Worm (Caenorhabditis elegans): Measurements from ENCODE around the gene T13C5.7.

The T13C5.7 gene

DNA sequence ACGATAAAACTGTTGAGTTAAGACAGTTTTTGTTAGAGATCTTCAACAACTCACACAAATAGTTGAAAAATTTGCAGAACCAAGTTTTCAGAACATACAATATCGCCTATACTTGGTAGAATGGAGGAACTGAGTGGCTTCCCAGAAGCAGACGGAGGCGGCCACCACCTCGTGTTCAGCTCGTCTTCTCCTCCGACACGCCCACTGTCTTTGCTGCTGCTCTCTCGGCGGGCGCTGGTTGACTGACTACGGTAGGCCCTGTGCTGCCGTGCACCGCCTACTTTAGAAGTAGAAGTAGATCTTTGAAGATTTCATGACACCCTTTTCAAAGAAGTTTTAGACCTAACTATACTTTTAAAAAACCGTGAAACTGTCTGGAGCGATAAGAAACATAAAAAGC, 18.4 kb upstream of the T13C5.7 start:
- TF ChIP-seq klf-2 (GFP tag; conservative IDR thresholded peaks at IDR 0.05) (no peak), ref-1 (GFP tag; conservative IDR thresholded peaks at IDR 0.05) (no peak), T22C8.4 (GFP tag; IDR thresholded peaks at IDR 0.05) (no peak), ztf-23 (GFP tag; IDR thresholded peaks at IDR 0.05) (no peak), cog-1 (tag; optimal IDR thresholded peaks at IDR 0.05) (no peak), tab-1 (GFP tag; IDR thresholded peaks at IDR 0.05) (no peak), flt-1 (GFP tag; IDR thresholded peaks at IDR 0.05) (no peak), ztf-29 (GFP tag; IDR thresholded peaks at IDR 0.05) (no peak)

- TF ChIP-seq cog-1 (tag; optimal IDR thresholded peaks at IDR 0.05) (no peak), ztf-23 (GFP tag; IDR thresholded peaks at IDR 0.05) (no peak), ref-1 (GFP tag; conservative IDR thresholded peaks at IDR 0.05) (no peak), flt-1 (GFP tag; IDR thresholded peaks at IDR 0.05) (no peak), tab-1 (GFP tag; IDR thresholded peaks at IDR 0.05) (no peak), ztf-29 (GFP tag; IDR thresholded peaks at IDR 0.05) (no peak), klf-2 (GFP tag; conservative IDR thresholded peaks at IDR 0.05) (no peak), T22C8.4 (GFP tag; IDR thresholded peaks at IDR 0.05) (no peak), med-1 (GFP tag; optimal IDR thresholded peaks at IDR 0.05; ENCODE audit: insufficient read depth) (no peak)
These were observed 13.0 kb upstream of the T13C5.7 start for ce11 chrX:6167376-6167775.

DNA sequence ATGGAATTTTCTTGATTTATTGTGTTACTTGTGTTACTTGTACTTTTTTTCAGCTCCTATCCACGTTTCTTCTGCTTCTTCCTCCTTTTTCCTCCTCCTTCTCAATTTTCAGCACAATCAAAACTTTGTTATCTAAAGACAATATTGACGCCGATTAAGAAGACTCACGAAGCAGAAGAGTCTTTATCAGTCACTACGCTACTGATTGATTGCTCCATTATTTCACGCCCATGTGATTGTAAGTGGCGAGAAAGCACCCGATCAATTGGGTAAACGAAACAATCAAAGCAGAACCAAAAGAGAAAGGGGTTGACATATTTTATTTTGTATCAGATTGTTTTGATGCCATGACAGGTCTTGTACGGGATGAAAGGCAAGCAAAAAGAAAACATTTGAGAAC, 11.1 kb upstream of the T13C5.7 start, which contains the start of gene T25B2.2:
T25B2.2 (plus strand) TSS at position 392 of the 400 bp plus-strand sequence.
- TF ChIP-seq ztf-23 (GFP tag; IDR thresholded peaks at IDR 0.05) (no peak), ref-1 (GFP tag; conservative IDR thresholded peaks at IDR 0.05) (no peak), ztf-29 (GFP tag; IDR thresholded peaks at IDR 0.05) (no peak), tab-1 (GFP tag; IDR thresholded peaks at IDR 0.05) (no peak), med-1 (GFP tag; optimal IDR thresholded peaks at IDR 0.05; ENCODE audit: insufficient read depth) (no peak), T22C8.4 (GFP tag; IDR thresholded peaks at IDR 0.05) (no peak), klf-2 (GFP tag; conservative IDR thresholded peaks at IDR 0.05) (no peak), flt-1 (GFP tag; IDR thresholded peaks at IDR 0.05) (no peak), cog-1 (tag; optimal IDR thresholded peaks at IDR 0.05) (no peak)

- no peak for TF ChIP-seq klf-2 (GFP tag; conservative IDR thresholded peaks at IDR 0.05)
- TF ChIP-seq med-1 (GFP tag; optimal IDR thresholded peaks at IDR 0.05; ENCODE audit: insufficient read depth): no peak
- no peak for TF ChIP-seq cog-1 (tag; optimal IDR thresholded peaks at IDR 0.05)
- TF ChIP-seq T22C8.4 (GFP tag; IDR thresholded peaks at IDR 0.05): no peak
- no peak for TF ChIP-seq flt-1 (GFP tag; IDR thresholded peaks at IDR 0.05)
- no peak for TF ChIP-seq ref-1 (GFP tag; conservative IDR thresholded peaks at IDR 0.05)
These were observed 6.7 kb upstream of the T13C5.7 start, which contains the start of gene T25B2.1 for ce11 chrX:6173656-6174055. TSS of gene T25B2.1 (plus strand) at chrX:6173956.

DNA sequence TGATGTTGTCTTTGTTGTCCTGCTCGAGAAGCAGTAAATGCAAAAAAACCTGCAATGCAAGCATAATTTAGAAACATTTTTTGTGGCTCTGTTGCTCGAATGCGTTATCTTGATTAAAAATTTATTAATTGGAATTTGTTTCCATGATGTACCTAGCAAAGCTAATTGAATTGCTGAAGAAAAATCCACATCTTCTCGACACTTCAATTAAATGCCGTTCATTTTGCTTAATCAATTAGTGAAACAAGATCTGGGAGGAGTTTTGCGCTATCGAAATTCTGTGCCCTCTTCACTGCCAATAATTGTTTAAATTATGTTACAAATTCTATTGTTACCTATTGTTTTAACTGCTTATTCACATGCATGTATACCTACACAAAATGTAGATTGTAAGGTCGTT, 4.6 kb upstream of the T13C5.7 start, which contains the start of gene T25B2.3:
T25B2.3 (plus strand) TSS at position 301 of the 400 bp plus-strand sequence.
- TF ChIP-seq T22C8.4 (GFP tag; IDR thresholded peaks at IDR 0.05) (no peak), flt-1 (GFP tag; IDR thresholded peaks at IDR 0.05) (no peak), klf-2 (GFP tag; conservative IDR thresholded peaks at IDR 0.05) (no peak), ztf-29 (GFP tag; IDR thresholded peaks at IDR 0.05) (no peak), tab-1 (GFP tag; IDR thresholded peaks at IDR 0.05) (no peak), ref-1 (GFP tag; conservative IDR thresholded peaks at IDR 0.05) (no peak), ztf-23 (GFP tag; IDR thresholded peaks at IDR 0.05) (no peak), cog-1 (tag; optimal IDR thresholded peaks at IDR 0.05) (no peak), med-1 (GFP tag; optimal IDR thresholded peaks at IDR 0.05; ENCODE audit: insufficient read depth) (no peak)

DNA sequence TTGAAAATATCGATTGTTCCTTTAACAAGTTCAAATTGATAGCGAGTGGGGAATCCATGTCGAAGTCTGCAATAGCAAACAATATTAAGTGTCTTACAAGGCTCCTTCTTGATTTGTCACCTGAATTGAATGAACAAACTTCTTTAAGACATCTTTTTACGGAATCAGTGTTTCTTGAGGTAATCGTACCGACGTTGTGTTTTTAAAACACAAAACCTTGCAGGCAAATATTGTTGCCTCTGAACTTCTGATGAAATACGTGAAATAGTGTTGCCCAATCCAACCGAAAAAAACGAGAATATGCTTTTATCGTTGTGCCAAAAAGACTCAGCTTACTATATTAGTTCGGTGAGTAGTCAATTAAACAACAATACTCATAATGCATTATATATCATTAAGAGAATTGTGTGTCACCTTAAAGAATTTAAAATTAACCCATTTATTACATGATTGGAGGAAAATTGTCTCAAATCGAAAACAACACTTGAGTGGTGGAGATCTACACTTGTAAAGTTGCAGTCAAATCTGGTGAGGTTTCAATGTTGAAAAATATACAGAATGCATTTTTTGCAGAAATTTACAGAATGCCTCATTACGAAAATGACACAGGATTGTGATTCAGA, 2.3 kb upstream of the T13C5.7 start, which contains the start of the genes T25B2.4 and T13C5.3:
T25B2.4 (plus strand) TSS at position 301 of the 623 bp plus-strand sequence.
T13C5.3 (plus strand) TSS at position 573 of the 623 bp plus-strand sequence.
- TF ChIP-seq cog-1 (tag; optimal IDR thresholded peaks at IDR 0.05): no peak
- TF ChIP-seq flt-1 (GFP tag; IDR thresholded peaks at IDR 0.05): no peak
- no peak for TF ChIP-seq ztf-23 (GFP tag; IDR thresholded peaks at IDR 0.05)
- no peak for TF ChIP-seq ref-1 (GFP tag; conservative IDR thresholded peaks at IDR 0.05)
- no peak for TF ChIP-seq tab-1 (GFP tag; IDR thresholded peaks at IDR 0.05)
- TF ChIP-seq klf-2 (GFP tag; conservative IDR thresholded peaks at IDR 0.05): no peak
- no peak for TF ChIP-seq med-1 (GFP tag; optimal IDR thresholded peaks at IDR 0.05; ENCODE audit: insufficient read depth)
- TF ChIP-seq T22C8.4 (GFP tag; IDR thresholded peaks at IDR 0.05): no peak
- no peak for TF ChIP-seq ztf-29 (GFP tag; IDR thresholded peaks at IDR 0.05)

ce11 chrX:6178989-6179388, 1.4 kb upstream of the T13C5.7 start:
- TF ChIP-seq flt-1 (GFP tag; IDR thresholded peaks at IDR 0.05) (no peak), tab-1 (GFP tag; IDR thresholded peaks at IDR 0.05) (no peak), med-1 (GFP tag; optimal IDR thresholded peaks at IDR 0.05; ENCODE audit: insufficient read depth) (no peak), ztf-23 (GFP tag; IDR thresholded peaks at IDR 0.05) (no peak), klf-2 (GFP tag; conservative IDR thresholded peaks at IDR 0.05) (no peak), cog-1 (tag; optimal IDR thresholded peaks at IDR 0.05) (no peak), ref-1 (GFP tag; conservative IDR thresholded peaks at IDR 0.05) (no peak)

DNA sequence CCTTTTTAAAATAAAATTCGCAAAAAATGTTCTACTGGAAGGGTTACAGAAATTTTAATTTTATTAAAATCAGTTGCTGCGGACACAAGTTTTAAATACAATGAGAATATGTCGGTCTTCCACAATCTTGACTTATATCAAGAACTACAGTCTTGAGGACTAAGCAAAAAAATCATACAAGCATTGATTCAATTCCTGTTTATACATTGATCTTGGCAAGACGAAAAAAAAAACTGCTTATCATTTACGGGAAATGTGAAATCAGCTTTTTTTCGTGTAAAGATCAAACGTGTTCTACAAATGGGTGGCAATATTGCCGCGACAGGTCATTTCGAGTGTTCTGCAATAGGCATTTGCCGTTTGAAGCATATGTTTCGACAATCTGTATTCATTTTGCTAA, 4.3 kb downstream of the T13C5.7 start, which contains the start of gene T13C5.2:
T13C5.2 (plus strand) TSS at position 301 of the 400 bp plus-strand sequence.
- no peak for TF ChIP-seq T22C8.4 (GFP tag; IDR thresholded peaks at IDR 0.05)
- TF ChIP-seq cog-1 (tag; optimal IDR thresholded peaks at IDR 0.05): no peak
- no peak for TF ChIP-seq klf-2 (GFP tag; conservative IDR thresholded peaks at IDR 0.05)
- no peak for TF ChIP-seq med-1 (GFP tag; optimal IDR thresholded peaks at IDR 0.05; ENCODE audit: insufficient read depth)
- TF ChIP-seq tab-1 (GFP tag; IDR thresholded peaks at IDR 0.05): no peak
- TF ChIP-seq ztf-23 (GFP tag; IDR thresholded peaks at IDR 0.05): no peak
- TF ChIP-seq ztf-29 (GFP tag; IDR thresholded peaks at IDR 0.05): no peak
- no peak for TF ChIP-seq flt-1 (GFP tag; IDR thresholded peaks at IDR 0.05)
- TF ChIP-seq ref-1 (GFP tag; conservative IDR thresholded peaks at IDR 0.05): no peak

ce11 chrX:6187848-6188247, 7.5 kb downstream of the T13C5.7 start, which contains the start of gene T13C5.10:
TSS of gene T13C5.10 (plus strand) at chrX:6188148.
- TF ChIP-seq cog-1 (tag; optimal IDR thresholded peaks at IDR 0.05): no peak

ce11 chrX:6189955-6190354, 9.6 kb downstream of the T13C5.7 start, which contains the start of gene T13C5.9:
TSS of gene T13C5.9 (plus strand) at chrX:6190255.
- TF ChIP-seq tab-1 (GFP tag; IDR thresholded peaks at IDR 0.05) (no peak), ref-1 (GFP tag; conservative IDR thresholded peaks at IDR 0.05) (no peak), klf-2 (GFP tag; conservative IDR thresholded peaks at IDR 0.05) (no peak), ztf-23 (GFP tag; IDR thresholded peaks at IDR 0.05) (no peak), flt-1 (GFP tag; IDR thresholded peaks at IDR 0.05) (no peak), T22C8.4 (GFP tag; IDR thresholded peaks at IDR 0.05) (no peak), med-1 (GFP tag; optimal IDR thresholded peaks at IDR 0.05; ENCODE audit: insufficient read depth) (no peak), ztf-29 (GFP tag; IDR thresholded peaks at IDR 0.05) (no peak), cog-1 (tag; optimal IDR thresholded peaks at IDR 0.05) (no peak)

All from whole organism, midembryonic.